Fruit fly (Drosophila melanogaster): ENCODE results near the gene CG4375.

The CG4375 gene

DNA sequence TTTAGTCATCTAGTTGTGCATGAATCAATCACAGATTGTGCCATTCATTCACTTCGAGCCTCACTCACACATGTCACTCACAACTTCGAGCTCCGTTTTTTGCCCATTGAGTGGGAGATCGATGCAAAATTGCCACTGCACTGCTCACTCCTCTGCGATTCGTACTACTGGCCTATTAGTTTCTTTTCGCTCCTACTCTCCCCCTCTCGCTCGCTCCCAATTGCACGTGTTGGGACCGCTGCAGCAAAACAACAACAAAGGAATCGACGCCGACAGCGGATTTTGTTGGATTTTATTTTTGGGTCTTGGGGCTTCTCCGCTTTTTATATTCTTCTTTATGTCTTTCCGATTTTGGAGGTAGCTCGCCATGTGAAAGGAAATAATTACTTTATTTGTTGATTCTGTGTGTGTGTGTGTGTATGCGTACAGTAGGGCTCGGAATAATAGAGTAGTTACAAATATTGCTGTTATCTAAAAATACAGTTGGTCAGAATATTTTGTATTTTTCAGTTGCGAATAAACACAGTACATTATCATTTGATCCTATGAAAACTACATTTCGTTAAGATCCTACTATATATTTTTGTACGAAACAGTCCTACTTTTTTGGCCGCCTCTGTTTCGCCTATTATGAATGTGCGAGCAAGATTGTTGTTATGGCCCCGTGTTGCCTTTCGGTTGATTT, 47.6 kb upstream of the CG4375 start (continued):
- TF ChIP-seq p53 (GFP tag; optimal IDR thresholded peaks at IDR 0.05) (peak; percentile 69), CG12104 (GFP tag; optimal IDR thresholded peaks at IDR 0.05) (peak; percentile 42), CG12769 (tag; optimal IDR thresholded peaks at IDR 0.05) (peak; percentile 82), sqz (GFP tag; optimal IDR thresholded peaks at IDR 0.05) (peak; percentile 76), usp (GFP tag; optimal IDR thresholded peaks at IDR 0.05) (no peak), CG17186 (GFP tag; optimal IDR thresholded peaks at IDR 0.05) (peak; percentile 43), Hr3 (GFP tag; optimal IDR thresholded peaks at IDR 0.05) (peak; percentile 71), CG7357 (GFP tag; IDR thresholded peaks at IDR 0.05) (no peak), sob (GFP tag; IDR thresholded peaks at IDR 0.05) (peak; percentile 57), gce (GFP tag; IDR thresholded peaks at IDR 0.05) (0 out of 3 replicates have a peak, but pooled peaks have one; percentile 58), CG10462 (GFP tag; optimal IDR thresholded peaks at IDR 0.05) (peak; percentile 78), NfI (GFP tag; optimal IDR thresholded peaks at IDR 0.05) (peak; percentile 68), Doc2 (GFP tag; IDR thresholded peaks at IDR 0.05) (no peak), ase (GFP tag; IDR thresholded peaks at IDR 0.05) (0 out of 3 replicates have a peak, but pooled peaks have one; percentile 42), repo (GFP tag; optimal IDR thresholded peaks at IDR 0.05) (peak; percentile 34), CG33213 (GFP tag; optimal IDR thresholded peaks at IDR 0.05) (peak; percentile 42), eve (GFP tag; optimal IDR thresholded peaks at IDR 0.05) (no peak), CG16815 (GFP tag; optimal IDR thresholded peaks at IDR 0.05) (peak; percentile 51), CG1529 (GFP tag; optimal IDR thresholded peaks at IDR 0.05) (peak; percentile 80), unc-4 (GFP tag; IDR thresholded peaks at IDR 0.05; ENCODE audit: partially characterized antibody) (no peak), CrebB (tag; optimal IDR thresholded peaks at IDR 0.05) (peak; percentile 53), Poxn (GFP tag; IDR thresholded peaks at IDR 0.05) (no peak), pum (GFP tag; optimal IDR thresholded peaks at IDR 0.05) (peak; percentile 59), esg (GFP tag; conservative IDR thresholded peaks at IDR 0.05) (peak; percentile 78), Trl (optimal IDR thresholded peaks at IDR 0.05) (no peak), Trl (GFP tag; optimal IDR thresholded peaks at IDR 0.05) (peak; percentile 71), CG11085 (GFP tag; IDR thresholded peaks at IDR 0.05) (no peak), wek (GFP tag; optimal IDR thresholded peaks at IDR 0.05) (peak; percentile 63), Dref (GFP tag; IDR thresholded peaks at IDR 0.05) (no peak), CG4282 (GFP tag; optimal IDR thresholded peaks at IDR 0.05) (no peak), CG11560 (tag; IDR thresholded peaks at IDR 0.05) (no peak), gro (GFP tag; optimal IDR thresholded peaks at IDR 0.05) (no peak), CG3163 (GFP tag; optimal IDR thresholded peaks at IDR 0.05) (peak; percentile 6), sim (GFP tag; IDR thresholded peaks at IDR 0.05) (peak; percentile 54; the same call in 1 of the 2 replicates), CG6175 (GFP tag; IDR thresholded peaks at IDR 0.05) (no peak), ewg (GFP tag; optimal IDR thresholded peaks at IDR 0.05) (peak; percentile 76), so (GFP tag; IDR thresholded peaks at IDR 0.05) (peak; percentile 85), gcm (GFP tag; optimal IDR thresholded peaks at IDR 0.05) (peak; percentile 85), Mad (GFP tag; optimal IDR thresholded peaks at IDR 0.05) (peak; percentile 21), seq (GFP tag; IDR thresholded peaks at IDR 0.05) (peak; percentile 59; the same call in 1 of the 2 replicates), CG9609 (GFP tag; optimal IDR thresholded peaks at IDR 0.05) (peak; percentile 46), CG5245 (GFP tag; optimal IDR thresholded peaks at IDR 0.05) (peak; percentile 72), CG10366 (GFP tag; IDR thresholded peaks at IDR 0.05) (peak; percentile 61), sr (GFP tag; IDR thresholded peaks at IDR 0.05) (no peak), CG31365 (tag; optimal IDR thresholded peaks at IDR 0.05) (peak; percentile 69), Xrp1 (GFP tag; IDR thresholded peaks at IDR 0.05) (peak; percentile 88), Asciz (GFP tag; optimal IDR thresholded peaks at IDR 0.05) (peak; percentile 82), CG18764 (GFP tag; optimal IDR thresholded peaks at IDR 0.05) (peak; percentile 67), CG10565 (GFP tag; optimal IDR thresholded peaks at IDR 0.05) (no peak), shn (GFP tag; optimal IDR thresholded peaks at IDR 0.05) (peak; percentile 45), CG1024 (GFP tag; IDR thresholded peaks at IDR 0.05) (peak; percentile 40; the same call in 1 of the 2 replicates), CG11398 (GFP tag; optimal IDR thresholded peaks at IDR 0.05) (peak; percentile 62)

Measured in whole organism, embryonic.